Worm (Caenorhabditis elegans): ENCODE results near the gene prx-13.

prx-13 gene

DNA sequence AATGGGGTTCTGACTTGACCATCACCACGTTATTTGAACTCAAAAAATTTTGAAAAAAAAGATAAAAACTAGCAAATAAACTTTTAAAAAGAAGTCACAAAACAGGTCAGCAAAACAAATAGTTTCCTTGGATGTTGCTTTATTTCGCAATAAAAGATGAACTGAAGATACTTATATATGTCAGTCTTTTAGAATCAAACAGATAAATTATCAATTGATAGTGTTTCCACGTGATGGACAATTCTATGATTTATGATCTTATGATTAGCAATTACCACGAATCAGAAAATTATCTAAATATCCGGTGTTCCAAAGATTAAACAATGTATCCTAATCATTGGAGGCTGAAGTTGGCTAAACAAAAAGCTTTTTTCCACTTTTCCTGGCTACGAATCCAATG is 35.9 kb upstream of the prx-13 start (continued):
- no peak for TF ChIP-seq madf-5 (GFP tag; IDR thresholded peaks at IDR 0.05)
- TF ChIP-seq sdz-12 (GFP tag; optimal IDR thresholded peaks at IDR 0.05) = no peak
- peak in 1 of 2 experiments; percentile 98 for TF ChIP-seq unc-62 (GFP tag; optimal IDR thresholded peaks at IDR 0.05 in 1 of 2)
- no peak for TF ChIP-seq unc-62 (tag; optimal IDR thresholded peaks at IDR 0.05)
- no peak for TF ChIP-seq dpl-1 (GFP tag; optimal IDR thresholded peaks at IDR 0.05)
- TF ChIP-seq snpc-1.2 (GFP tag; IDR thresholded peaks at IDR 0.05) = no peak
- no peak for TF ChIP-seq gei-8 (GFP tag; optimal IDR thresholded peaks at IDR 0.05)
- TF ChIP-seq nhr-28 (tag; optimal IDR thresholded peaks at IDR 0.05) = peak; percentile 78
- TF ChIP-seq F26F4.8 (GFP tag; conservative IDR thresholded peaks at IDR 0.05) = no peak
- TF ChIP-seq zfp-3 (GFP tag; conservative IDR thresholded peaks at IDR 0.05) = no peak
- TF ChIP-seq lsy-2 (tag; optimal IDR thresholded peaks at IDR 0.05) = no peak
- no peak for TF ChIP-seq ztf-7 (tag; optimal IDR thresholded peaks at IDR 0.05)
- TF ChIP-seq cey-2 (tag; optimal IDR thresholded peaks at IDR 0.05; ENCODE audit: borderline replicate concordance, insufficient read depth) = no peak
- no peak for TF ChIP-seq nhr-237 (tag; optimal IDR thresholded peaks at IDR 0.05)
- TF ChIP-seq ama-1 (optimal IDR thresholded peaks at IDR 0.05) = no peak
- no peak for TF ChIP-seq fkh-10 (GFP tag; optimal IDR thresholded peaks at IDR 0.05)
- no peak for TF ChIP-seq Y48G9A.11 (GFP tag; IDR thresholded peaks at IDR 0.05)
- no peak for TF ChIP-seq dmd-9 (GFP tag; IDR thresholded peaks at IDR 0.05)
- peak; percentile 67; the same call in 1 of the 2 replicates for TF ChIP-seq tra-1 (GFP tag; IDR thresholded peaks at IDR 0.05)
- TF ChIP-seq hlh-11 (tag; optimal IDR thresholded peaks at IDR 0.05) = peak; percentile 68
- TF ChIP-seq tag-97 (GFP tag; IDR thresholded peaks at IDR 0.05) = no peak
- TF ChIP-seq arid-1 (GFP tag; conservative IDR thresholded peaks at IDR 0.05) = no peak
- no peak for TF ChIP-seq duxl-1 (tag; optimal IDR thresholded peaks at IDR 0.05; ENCODE audit: poor library complexity)
- no peak for TF ChIP-seq egl-43 (GFP tag; IDR thresholded peaks at IDR 0.05)
- no peak for TF ChIP-seq lin-15B (tag; optimal IDR thresholded peaks at IDR 0.05)
- no peak for TF ChIP-seq ceh-32 (tag; optimal IDR thresholded peaks at IDR 0.05; ENCODE audit: poor library complexity)
- TF ChIP-seq ceh-62 (tag; optimal IDR thresholded peaks at IDR 0.05) = no peak
- TF ChIP-seq lin-39 (tag; optimal IDR thresholded peaks at IDR 0.05) = no peak
- no peak for TF ChIP-seq nhr-76 (tag; optimal IDR thresholded peaks at IDR 0.05)
- no peak for TF ChIP-seq lin-13 (GFP tag; optimal IDR thresholded peaks at IDR 0.05)
- TF ChIP-seq rbr-2 (tag; optimal IDR thresholded peaks at IDR 0.05) = no peak
- TF ChIP-seq mep-1 (tag; optimal IDR thresholded peaks at IDR 0.05) = no peak
- TF ChIP-seq F49E8.2 (tag; optimal IDR thresholded peaks at IDR 0.05; ENCODE audit: borderline replicate concordance) = no peak
- no peak for TF ChIP-seq skn-1 (tag; optimal IDR thresholded peaks at IDR 0.05)
- no peak for TF ChIP-seq madf-9 (GFP tag; conservative IDR thresholded peaks at IDR 0.05)
- TF ChIP-seq zag-1 (tag; optimal IDR thresholded peaks at IDR 0.05) = no peak
- no peak for TF ChIP-seq ZK337.2 (GFP tag; IDR thresholded peaks at IDR 0.05)
- TF ChIP-seq nhr-10 (tag; optimal IDR thresholded peaks at IDR 0.05) = no peak
- peak; percentile 45 for TF ChIP-seq nhr-25 (tag; optimal IDR thresholded peaks at IDR 0.05; ENCODE audit: borderline replicate concordance, insufficient read depth)
- TF ChIP-seq zip-11 (GFP tag; IDR thresholded peaks at IDR 0.05) = no peak
- TF ChIP-seq hmg-1.1 (GFP tag; IDR thresholded peaks at IDR 0.05) = no peak
- no peak for TF ChIP-seq ceh-82 (tag; optimal IDR thresholded peaks at IDR 0.05)
- TF ChIP-seq ceh-44 (GFP tag; IDR thresholded peaks at IDR 0.05) = no peak
- TF ChIP-seq nhr-6 (tag; optimal IDR thresholded peaks at IDR 0.05) = no peak
- peak; percentile 97 for TF ChIP-seq php-3 (GFP tag; IDR thresholded peaks at IDR 0.05)
- no peak for TF ChIP-seq mxl-2 (GFP tag; conservative IDR thresholded peaks at IDR 0.05)
- TF ChIP-seq lir-3 (tag; optimal IDR thresholded peaks at IDR 0.05) = no peak
- TF ChIP-seq F44E2.7 (GFP tag; IDR thresholded peaks at IDR 0.05) = no peak
- TF ChIP-seq set-16 (GFP tag; IDR thresholded peaks at IDR 0.05) = no peak
- TF ChIP-seq nhr-77 (tag; optimal IDR thresholded peaks at IDR 0.05) = no peak
- TF ChIP-seq mdt-29 (GFP tag; IDR thresholded peaks at IDR 0.05) = no peak
- no peak for TF ChIP-seq zfp-2 (tag; optimal IDR thresholded peaks at IDR 0.05)
- TF ChIP-seq egl-27 (tag; optimal IDR thresholded peaks at IDR 0.05) = no peak
